Worm (Caenorhabditis elegans) whole organism, L1 larva: ENCODE results near the gene hpk-1.

ENCODE experiments used
- C34B4.2 ChIP-seq: sonication (generic microtip); optimal IDR thresholded peaks from 2 replicates; lab custom pipeline; 2017; ENCODE audit warnings: mild to moderate bottlenecking, missing genetic modification characterization, missing compliant biosample characterization
- Y116A8C.19 ChIP-seq: sonication (generic microtip); optimal IDR thresholded peaks from 2 replicates; lab custom pipeline; 2016; ENCODE audit warnings: missing compliant biosample characterization, missing genetic modification characterization, borderline replicate concordance
- alr-1 ChIP-seq: fragments of 200-800 bp; sonication (Bioruptor generic); optimal IDR thresholded peaks from 2 replicates; lab custom pipeline; 2018; ENCODE audit warnings: borderline replicate concordance, mild to moderate bottlenecking, missing genetic modification characterization, missing compliant biosample characterization
- aly-2 ChIP-seq: fragments of 150-350 bp; optimal IDR thresholded peaks from 2 replicates; lab custom pipeline; 2014; ENCODE audit warnings: missing biosample characterization, missing genetic modification characterization
- ama-1 ChIP-seq: fragments of 150-350 bp; optimal IDR thresholded peaks from 2 replicates; lab custom pipeline; 2014
- blmp-1 ChIP-seq: fragments of 150-350 bp; optimal IDR thresholded peaks from 2 replicates; lab custom pipeline; 2014; ENCODE audit warnings: missing biosample characterization, missing genetic modification characterization
- efl-1 ChIP-seq, 4 experiments: fragments of 150-350 bp; optimal IDR thresholded peaks in 3 of 4; peaks in 1 of 4; 1 replicate in 1 of 4; 2 replicates in 3 of 4; lab custom pipeline; 2014; ENCODE audit warnings: missing biosample characterization in 2 of 4, missing genetic modification characterization in 2 of 4, missing genetic modification reagents in 2 of 4
- egl-13 ChIP-seq: sonication (generic microtip); optimal IDR thresholded peaks from 2 replicates; lab custom pipeline; 2016; ENCODE audit warnings: missing genotype, missing genetic modification reagents, missing genetic modification characterization, missing compliant biosample characterization
- elt-3 ChIP-seq, 6 experiments: fragments of 150-350 bp in 1 of 6; sonication (generic microtip); optimal IDR thresholded peaks; 2 replicates each; lab custom pipeline; 2017 to 2018; ENCODE audit warnings: missing biosample characterization in 6 of 6, missing genetic modification characterization in 6 of 6, inconsistent platforms in 1 of 6
- fkh-10 ChIP-seq: sonication (generic microtip); optimal IDR thresholded peaks from 2 replicates; lab custom pipeline; 2017; ENCODE audit warnings: missing biosample characterization, missing genetic modification reagents, missing genetic modification characterization
- grh-1 ChIP-seq: fragments of 200-800 bp; sonication (Bioruptor generic); IDR thresholded peaks from 2 replicates; pipeline ENCODE4 v1.3.6; 2022; ENCODE audit warnings: missing genetic modification reagents, missing genetic modification characterization, missing compliant biosample characterization
- hpl-2 ChIP-seq: fragments of 150-350 bp; optimal IDR thresholded peaks from 2 replicates; lab custom pipeline; 2014; ENCODE audit warnings: missing biosample characterization, missing genetic modification reagents, missing genetic modification characterization
- lin-14 ChIP-seq: fragments of 200-800 bp; sonication (Bioruptor generic); optimal IDR thresholded peaks from 2 replicates; lab custom pipeline; 2018; ENCODE audit warnings: mild to moderate bottlenecking, missing genetic modification characterization, moderate library complexity, missing compliant biosample characterization
- lin-15B ChIP-seq: fragments of 150-350 bp; sonication (generic microtip); optimal IDR thresholded peaks from 3 replicates; lab custom pipeline; 2014; ENCODE audit warnings: missing biosample characterization, missing genetic modification characterization
- lir-3 ChIP-seq: sonication (generic microtip); optimal IDR thresholded peaks from 2 replicates; lab custom pipeline; 2016; ENCODE audit warnings: mild to moderate bottlenecking, missing genetic modification characterization, moderate library complexity, missing compliant biosample characterization; ENCODE audit not compliant: poor library complexity
- mdl-1 ChIP-seq, 2 experiments: fragments of 150-350 bp; optimal IDR thresholded peaks; 2 replicates each; lab custom pipeline; 2014 to 2017; ENCODE audit warnings: missing biosample characterization in 2 of 2, missing genetic modification characterization in 2 of 2, inconsistent platforms in 1 of 2
- mef-2 ChIP-seq: fragments of 150-350 bp; optimal IDR thresholded peaks from 2 replicates; lab custom pipeline; 2014; ENCODE audit warnings: missing biosample characterization, missing genetic modification characterization
- nhr-19 ChIP-seq: fragments of 200-800 bp; sonication (Bioruptor generic); conservative IDR thresholded peaks from 2 replicates; pipeline ENCODE4 v1.3.6; 2022; ENCODE audit warnings: missing genetic modification characterization, missing compliant biosample characterization
- nhr-20 ChIP-seq: sonication (generic microtip); optimal IDR thresholded peaks from 2 replicates; lab custom pipeline; 2016; ENCODE audit warnings: mild to moderate bottlenecking, missing genetic modification characterization, missing compliant biosample characterization
- nhr-47 ChIP-seq: sonication (generic microtip); optimal IDR thresholded peaks from 2 replicates; lab custom pipeline; 2016; ENCODE audit warnings: mild to moderate bottlenecking, missing genetic modification characterization, moderate library complexity, missing compliant biosample characterization
- nhr-71 ChIP-seq: sonication (generic microtip); optimal IDR thresholded peaks from 2 replicates; lab custom pipeline; 2016; ENCODE audit warnings: mild to moderate bottlenecking, missing genetic modification characterization, moderate library complexity, missing compliant biosample characterization
- nhr-76 ChIP-seq: sonication (generic microtip); optimal IDR thresholded peaks from 2 replicates; lab custom pipeline; 2017; ENCODE audit warnings: missing biosample characterization, missing genetic modification characterization
- nhr-85 ChIP-seq: sonication (generic microtip); peaks from one replicate; lab custom pipeline; 2016; ENCODE audit warnings: missing genetic modification characterization, inconsistent platforms, missing compliant biosample characterization
- nhr-90 ChIP-seq: sonication (generic microtip); optimal IDR thresholded peaks from 2 replicates; lab custom pipeline; 2016; ENCODE audit warnings: mild to moderate bottlenecking, missing genetic modification characterization, missing compliant biosample characterization; ENCODE audit not compliant: poor library complexity
- pag-3 ChIP-seq: sonication (generic microtip); optimal IDR thresholded peaks from 2 replicates; lab custom pipeline; 2017; ENCODE audit warnings: missing genetic modification characterization, mild to moderate bottlenecking, missing compliant biosample characterization, antibody characterized with exemption, borderline replicate concordance; ENCODE audit not compliant: insufficient read depth
- pax-3 ChIP-seq: fragments of 200-800 bp; sonication (Bioruptor generic); optimal IDR thresholded peaks from 2 replicates; lab custom pipeline; 2018; ENCODE audit warnings: mild to moderate bottlenecking, missing genetic modification characterization, moderate library complexity, missing compliant biosample characterization
- skn-1 ChIP-seq: fragments of 150-350 bp; optimal IDR thresholded peaks from 2 replicates; lab custom pipeline; 2014; ENCODE audit warnings: missing biosample characterization, missing genetic modification characterization
- sptf-1 ChIP-seq: fragments of 150-350 bp; optimal IDR thresholded peaks from 2 replicates; lab custom pipeline; 2014; ENCODE audit warnings: missing biosample characterization, missing genetic modification characterization
- tlp-1 ChIP-seq: fragments of 150-350 bp; optimal IDR thresholded peaks from 2 replicates; lab custom pipeline; 2014; ENCODE audit warnings: missing biosample characterization, missing genetic modification characterization
- unc-130 ChIP-seq: fragments of 150-350 bp; optimal IDR thresholded peaks from 2 replicates; lab custom pipeline; 2017; ENCODE audit warnings: missing biosample characterization, missing genetic modification characterization, inconsistent platforms
- unc-30 ChIP-seq: sonication (generic microtip); optimal IDR thresholded peaks from 2 replicates; lab custom pipeline; 2017; ENCODE audit warnings: missing biosample characterization, missing genetic modification characterization
- unc-86 ChIP-seq: sonication (generic microtip); optimal IDR thresholded peaks from 2 replicates; lab custom pipeline; 2016; ENCODE audit warnings: missing genetic modification characterization, missing compliant biosample characterization
- ztf-4 ChIP-seq: fragments of 150-350 bp; optimal IDR thresholded peaks from 2 replicates; lab custom pipeline; 2014; ENCODE audit warnings: missing biosample characterization, missing genetic modification characterization

Gene hpk-1

DNA sequence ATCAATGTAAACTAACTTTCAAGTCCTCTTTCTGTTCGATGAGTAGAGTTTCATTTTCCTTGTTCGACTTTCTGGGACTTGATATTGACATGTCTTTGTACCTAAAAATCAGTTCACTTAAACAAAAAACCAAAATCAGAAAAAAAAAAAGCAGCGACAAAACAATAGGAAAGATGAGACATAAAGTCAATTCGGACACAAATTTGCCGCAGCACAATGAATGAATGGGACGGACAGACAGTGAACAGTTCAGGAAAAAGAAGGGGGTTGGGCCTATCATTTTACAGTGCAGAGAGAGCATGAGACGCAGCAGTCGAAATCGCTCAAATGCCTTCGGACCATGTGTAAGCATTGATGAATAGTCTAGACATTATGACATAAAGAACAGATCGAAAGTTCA is 30.4 kb downstream of the hpk-1 start, which contains the start of gene mrp-6:
Gene mrp-6 (minus strand): TSS at position 101 of the 400 bp plus-strand sequence.
- TF ChIP-seq nhr-76 (tag; lab: Kevin White, UChicago) = no peak
- TF ChIP-seq alr-1 (tag; lab: Kevin White, UChicago) = no peak
- TF ChIP-seq pag-3 (tag; lab: Kevin White, UChicago) = no peak
- TF ChIP-seq lir-3 (tag; lab: Kevin White, UChicago) = no peak
- no peak for TF ChIP-seq mef-2
- no peak for TF ChIP-seq egl-13 (tag; lab: Kevin White, UChicago)
- no peak for TF ChIP-seq tlp-1 (tag; lab: Kevin White, UChicago)
- TF ChIP-seq fkh-10 (GFP tag; lab: Kevin White, UChicago) = no peak
- TF ChIP-seq nhr-20 (tag; lab: Kevin White, UChicago) = no peak

DNA sequence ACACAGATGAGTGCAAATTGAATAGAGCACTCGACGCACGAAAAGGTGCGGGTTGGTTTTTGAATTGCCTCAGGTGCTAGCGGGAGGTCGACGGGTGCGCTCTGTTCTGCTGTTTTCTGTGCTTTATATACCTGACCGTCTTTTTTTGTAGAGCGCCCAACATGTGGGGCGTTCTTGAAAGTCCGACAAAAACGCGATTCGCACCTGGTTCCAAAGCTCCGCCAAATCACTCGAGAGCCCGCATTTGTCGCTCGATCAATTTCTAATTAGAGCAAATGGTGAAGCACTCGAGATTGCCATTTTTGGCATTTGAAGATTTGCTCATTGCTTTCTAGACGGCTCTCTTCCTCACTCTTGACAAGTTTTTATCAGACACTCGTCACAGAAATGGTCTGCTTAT is 39.7 kb downstream of the hpk-1 start, which contains the start of gene ZK470.6:
Gene ZK470.6 (minus strand): TSS at position 101 of the 400 bp plus-strand sequence.
- TF ChIP-seq tlp-1 (tag; lab: Kevin White, UChicago) (no peak), Y116A8C.19 (tag; lab: Kevin White, UChicago) (no peak), nhr-47 (tag; lab: Kevin White, UChicago) (no peak), unc-86 (tag; lab: Kevin White, UChicago) (no peak), skn-1 (tag; lab: Kevin White, UChicago) (no peak)

DNA sequence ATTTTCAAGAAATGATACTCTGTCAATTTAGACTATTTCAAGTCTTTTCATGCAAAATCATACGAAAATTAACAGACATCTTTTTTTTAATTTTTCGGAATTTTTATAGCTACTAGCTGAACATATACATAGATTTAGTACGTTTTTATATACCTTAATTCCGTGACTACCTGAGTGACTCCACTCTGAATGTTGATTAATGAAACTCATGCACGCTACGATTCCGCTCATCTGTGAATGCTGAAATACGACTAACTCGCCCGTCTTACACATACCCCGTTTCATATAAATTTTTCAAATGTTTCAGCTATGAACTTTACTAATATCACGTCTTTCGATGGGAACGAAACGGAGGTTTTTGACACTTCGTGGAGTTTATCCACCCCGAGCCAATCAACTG is 49.9 kb downstream of the hpk-1 start, which contains the start of gene ZK470.14:
Gene ZK470.14 (plus strand): TSS at position 301 of the 400 bp plus-strand sequence.
- no peak for TF ChIP-seq elt-3 (tag; optimal IDR thresholded peaks at IDR 0.05; lab: Kevin White, UChicago)
- TF ChIP-seq nhr-19 (GFP tag; lab: Robert Waterston, UW) = no peak
- no peak for TF ChIP-seq ztf-4 (tag; lab: Kevin White, UChicago)
- TF ChIP-seq lin-15B = no peak
- TF ChIP-seq efl-1 (optimal IDR thresholded peaks at IDR 0.05; lab: Kevin White, UChicago) = no peak
- TF ChIP-seq efl-1 (GFP tag; optimal IDR thresholded peaks at IDR 0.05 in 1 of 2; lab: Kevin White, UChicago) = no peak
- no peak for TF ChIP-seq hpl-2 (GFP tag; lab: Kevin White, UChicago)
- TF ChIP-seq sptf-1 (tag; lab: Kevin White, UChicago) = no peak
- no peak for TF ChIP-seq ama-1 (lab: Kevin White, UChicago)
- TF ChIP-seq nhr-90 (tag; lab: Kevin White, UChicago) = no peak
- TF ChIP-seq unc-130 (tag; lab: Kevin White, UChicago) = no peak
- TF ChIP-seq pax-3 (tag; lab: Kevin White, UChicago) = no peak
- TF ChIP-seq unc-30 (tag; lab: Kevin White, UChicago) = no peak
- TF ChIP-seq C34B4.2 (tag; lab: Kevin White, UChicago) = no peak

DNA sequence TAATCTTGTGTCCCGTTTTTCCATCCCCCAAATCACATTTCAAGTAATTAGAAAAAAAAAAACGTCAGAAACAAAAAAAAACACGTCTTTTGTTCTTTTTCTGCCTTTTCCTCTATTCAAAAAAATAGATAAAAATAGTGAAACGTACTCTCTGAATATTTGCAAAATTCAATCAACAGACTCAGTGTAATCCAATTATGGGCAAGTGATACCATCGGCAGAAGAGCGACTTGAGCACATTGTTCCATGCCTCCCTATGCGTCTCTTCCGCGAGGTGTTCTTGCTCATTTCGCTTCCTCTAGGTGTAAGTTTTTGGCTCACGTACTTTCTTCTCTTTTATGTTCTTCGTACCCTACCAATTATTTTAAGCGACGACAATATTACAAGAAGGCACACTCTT is 53.7 kb downstream of the hpk-1 start, which contains the start of gene ZK470.1:
Gene ZK470.1 (plus strand): TSS at position 301 of the 400 bp plus-strand sequence.
- TF ChIP-seq lin-14 (peak; percentile 9), aly-2 (tag; lab: Kevin White, UChicago) (no peak)

DNA sequence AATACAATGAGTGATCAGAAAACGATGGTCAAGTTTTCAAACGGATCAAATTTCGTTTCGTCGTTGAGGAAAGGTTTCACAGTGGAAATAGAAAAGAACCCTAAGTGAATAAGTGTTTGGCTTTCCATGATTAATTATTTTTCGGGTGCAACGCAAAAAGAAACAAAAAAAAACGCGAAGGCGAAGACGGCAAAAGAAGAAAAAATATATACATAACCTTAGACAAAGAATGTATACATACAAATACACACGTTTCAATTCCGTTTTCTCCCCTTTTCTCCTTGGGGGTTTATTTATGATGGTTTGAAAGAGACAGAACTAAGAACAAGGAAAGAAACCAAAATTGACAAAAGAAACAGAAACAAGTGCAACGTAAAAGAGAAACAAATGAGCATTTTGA is 55.2 kb downstream of the hpk-1 start:
- TF ChIP-seq mdl-1 (tag; optimal IDR thresholded peaks at IDR 0.05; lab: Kevin White, UChicago) = no peak
- peak; percentile 0 for TF ChIP-seq nhr-71 (tag; lab: Kevin White, UChicago)
- peak; percentile 39 for TF ChIP-seq lin-14
- peak; percentile 62 for TF ChIP-seq nhr-85 (tag; lab: Kevin White, UChicago)
- peak; percentile 50 for TF ChIP-seq blmp-1 (tag; lab: Kevin White, UChicago)
- TF ChIP-seq grh-1 (GFP tag; lab: Robert Waterston, UW) = no peak
